Fruit fly (Drosophila melanogaster): Measurements from ENCODE around the gene Pglym87.

Gene Pglym87

dm6 chr3R:12272826-12273225, 40.3 kb upstream of the Pglym87 start, which contains the start of gene Sfp87B:
Gene Sfp87B, plus strand, starts transcription at chr3R:12273126.
- TF ChIP-seq ey (GFP tag; optimal IDR thresholded peaks at IDR 0.05) (no peak), CG9705 (GFP tag; optimal IDR thresholded peaks at IDR 0.05) (no peak), Mio (GFP tag; optimal IDR thresholded peaks at IDR 0.05) (no peak), Myc (optimal IDR thresholded peaks at IDR 0.05) (no peak), Hnf4 (GFP tag; optimal IDR thresholded peaks at IDR 0.05) (no peak), Rel (GFP tag; optimal IDR thresholded peaks at IDR 0.05) (no peak), Rel (tag; optimal IDR thresholded peaks at IDR 0.05) (no peak)

dm6 chr3R:12270590-12270989, 38.1 kb upstream of the Pglym87 start, which contains the start of gene CG17738:
Gene CG17738, plus strand, starts transcription at chr3R:12270890.
- TF ChIP-seq pan (optimal IDR thresholded peaks at IDR 0.05) (no peak), CrebA (GFP tag; optimal IDR thresholded peaks at IDR 0.05; ENCODE audit: borderline replicate concordance) (no peak), OdsH (GFP tag; optimal IDR thresholded peaks at IDR 0.05) (no peak), psq (GFP tag; optimal IDR thresholded peaks at IDR 0.05) (no peak), br (GFP tag; optimal IDR thresholded peaks at IDR 0.05) (no peak), Hnf4 (GFP tag; optimal IDR thresholded peaks at IDR 0.05) (no peak), woc (GFP tag; optimal IDR thresholded peaks at IDR 0.05) (no peak), Vsx2 (GFP tag; optimal IDR thresholded peaks at IDR 0.05; ENCODE audit: partially characterized antibody) (no peak), lola (GFP tag; optimal IDR thresholded peaks at IDR 0.05) (no peak), usp (GFP tag; optimal IDR thresholded peaks at IDR 0.05) (no peak), Hr78 (GFP tag; optimal IDR thresholded peaks at IDR 0.05) (no peak), N (GFP tag; optimal IDR thresholded peaks at IDR 0.05) (no peak), sage (GFP tag; optimal IDR thresholded peaks at IDR 0.05) (no peak), CG9705 (GFP tag; optimal IDR thresholded peaks at IDR 0.05) (no peak), Dfd (GFP tag; optimal IDR thresholded peaks at IDR 0.05) (no peak), brk (GFP tag; optimal IDR thresholded peaks at IDR 0.05) (no peak), ey (GFP tag; optimal IDR thresholded peaks at IDR 0.05) (no peak), sv (GFP tag; optimal IDR thresholded peaks at IDR 0.05) (no peak)

dm6 chr3R:12269889-12270403, 37.4 kb upstream of the Pglym87 start:
- TF ChIP-seq Rel (GFP tag; optimal IDR thresholded peaks at IDR 0.05), result no peak
- peak; percentile 92 for TF ChIP-seq Rel (tag; optimal IDR thresholded peaks at IDR 0.05)
- no peak for TF ChIP-seq Dif (GFP tag; optimal IDR thresholded peaks at IDR 0.05; ENCODE audit: partially characterized antibody)

- no peak for TF ChIP-seq jim (GFP tag; optimal IDR thresholded peaks at IDR 0.05)
- no peak for TF ChIP-seq Hr83 (GFP tag; optimal IDR thresholded peaks at IDR 0.05; ENCODE audit: poor library complexity, severe bottlenecking)
- no peak for TF ChIP-seq br (GFP tag; optimal IDR thresholded peaks at IDR 0.05)
- TF ChIP-seq Myc (optimal IDR thresholded peaks at IDR 0.05), result no peak
- TF ChIP-seq Vsx2 (GFP tag; optimal IDR thresholded peaks at IDR 0.05; ENCODE audit: partially characterized antibody), result no peak
- no peak for TF ChIP-seq sv (GFP tag; optimal IDR thresholded peaks at IDR 0.05)
- TF ChIP-seq dmrt93B (GFP tag; optimal IDR thresholded peaks at IDR 0.05), result no peak
- TF ChIP-seq CG32264 (GFP tag; optimal IDR thresholded peaks at IDR 0.05), result no peak
Measured at dm6 chr3R:12260669-12261068, 28.1 kb upstream of the Pglym87 start, which contains the start of gene CG44038. Gene CG44038, plus strand, starts transcription at chr3R:12260969.

dm6 chr3R:12259819-12260218, 27.3 kb upstream of the Pglym87 start:
- no peak for TF ChIP-seq Vsx2 (GFP tag; optimal IDR thresholded peaks at IDR 0.05; ENCODE audit: partially characterized antibody)
- no peak for TF ChIP-seq ey (GFP tag; optimal IDR thresholded peaks at IDR 0.05)
- no peak for TF ChIP-seq foxo (GFP tag; optimal IDR thresholded peaks at IDR 0.05)
- TF ChIP-seq rgr (GFP tag; optimal IDR thresholded peaks at IDR 0.05), result no peak
- TF ChIP-seq brk (GFP tag; optimal IDR thresholded peaks at IDR 0.05), result no peak
- TF ChIP-seq Mio (GFP tag; optimal IDR thresholded peaks at IDR 0.05), result no peak
- no peak for TF ChIP-seq Hnf4 (GFP tag; optimal IDR thresholded peaks at IDR 0.05)

- TF ChIP-seq N (GFP tag; optimal IDR thresholded peaks at IDR 0.05), result no peak
- no peak for TF ChIP-seq dsf (GFP tag; optimal IDR thresholded peaks at IDR 0.05; ENCODE audit: borderline replicate concordance)
- no peak for TF ChIP-seq Rel (GFP tag; optimal IDR thresholded peaks at IDR 0.05)
- TF ChIP-seq Rel (tag; optimal IDR thresholded peaks at IDR 0.05), result peak; percentile 54
- no peak for TF ChIP-seq fru (GFP tag; optimal IDR thresholded peaks at IDR 0.05)
Measured at dm6 chr3R:12259013-12259412, 26.5 kb upstream of the Pglym87 start.
